2 fruit fly cellular contexts compared by ENCODE assay signal in genomic region chr3R:5393742-5394391, dm6.
TF ChIP-seq lines count a peak whose summit lies in the region.

Gene CG1172 (plus strand): TSS chr3R:5393922.

TF ChIP-seq in whole organism, embryonic, 481 proteins besides CTCF, POLR2A, EP300 and RAD21 (continued from another document and continues in another):
- TF ChIP-seq CG7786 (GFP tag; optimal IDR thresholded peaks at IDR 0.05; lab: Kevin White, UChicago) (no peak), CG18599 (GFP tag; optimal IDR thresholded peaks at IDR 0.05; lab: Kevin White, UChicago) (no peak), CG31224 (GFP tag; IDR thresholded peaks at IDR 0.05; lab: Robert Waterston, UW) (no peak), tx (GFP tag; optimal IDR thresholded peaks at IDR 0.05; lab: Kevin White, UChicago) (no peak), CG14860 (GFP tag; IDR thresholded peaks at IDR 0.05; lab: Robert Waterston, UW; ENCODE audit: partially characterized antibody) (peak; percentile 28; the same call in 1 of the 3 replicates), Fer1 (GFP tag; optimal IDR thresholded peaks at IDR 0.05; lab: Kevin White, UChicago) (no peak), inv (GFP tag; IDR thresholded peaks at IDR 0.05; lab: Robert Waterston, UW; ENCODE audit: partially characterized antibody) (peak; percentile 48; the same call in 1 of the 2 replicates), pan (optimal IDR thresholded peaks at IDR 0.05; lab: Kevin White, UChicago) (no peak), pan (GFP tag; optimal IDR thresholded peaks at IDR 0.05 in 1 of 2, IDR thresholded peaks at IDR 0.05 in 1 of 2) (no peak), sna (GFP tag; IDR thresholded peaks at IDR 0.05; lab: Robert Waterston, UW; ENCODE audit: partially characterized antibody) (peak; percentile 76), Camta (GFP tag; optimal IDR thresholded peaks at IDR 0.05; lab: Kevin White, UChicago) (no peak), CG3163 (GFP tag; optimal IDR thresholded peaks at IDR 0.05; lab: Kevin White, UChicago) (no peak), D (optimal IDR thresholded peaks at IDR 0.05; lab: Kevin White, UChicago) (peak; percentile 37), D (GFP tag; optimal IDR thresholded peaks at IDR 0.05; lab: Kevin White, UChicago) (no peak), CG9932 (GFP tag; IDR thresholded peaks at IDR 0.05; lab: Robert Waterston, UW) (no peak), knrl (GFP tag; IDR thresholded peaks at IDR 0.05; lab: Robert Waterston, UW; ENCODE audit: partially characterized antibody) (peak; percentile 71), al (GFP tag; IDR thresholded peaks at IDR 0.05; lab: Robert Waterston, UW) (no peak), sug (tag; optimal IDR thresholded peaks at IDR 0.05; lab: Kevin White, UChicago) (peak; percentile 25), E2f2 (GFP tag; IDR thresholded peaks at IDR 0.05; lab: Robert Waterston, UW) (peak; percentile 85), unpg (GFP tag; optimal IDR thresholded peaks at IDR 0.05; lab: Kevin White, UChicago) (no peak), Trl (optimal IDR thresholded peaks at IDR 0.05; lab: Kevin White, UChicago) (no peak), Trl (GFP tag; optimal IDR thresholded peaks at IDR 0.05; lab: Kevin White, UChicago) (no peak), Scr (GFP tag; IDR thresholded peaks at IDR 0.05; lab: Robert Waterston, UW; ENCODE audit: partially characterized antibody) (peak; percentile 79), gcm2 (GFP tag; optimal IDR thresholded peaks at IDR 0.05; lab: Kevin White, UChicago) (no peak), CG18262 (tag; optimal IDR thresholded peaks at IDR 0.05; lab: Kevin White, UChicago) (no peak), onecut (GFP tag; IDR thresholded peaks at IDR 0.05; lab: Robert Waterston, UW) (no peak), bowl (GFP tag; IDR thresholded peaks at IDR 0.05; lab: Robert Waterston, UW) (no peak), zen (tag; optimal IDR thresholded peaks at IDR 0.05; lab: Kevin White, UChicago) (peak; percentile 44), prd (optimal IDR thresholded peaks at IDR 0.05; lab: Kevin White, UChicago) (no peak), prd (GFP tag; IDR thresholded peaks at IDR 0.05; lab: Robert Waterston, UW) (no peak), PHDP (tag; optimal IDR thresholded peaks at IDR 0.05; lab: Kevin White, UChicago) (peak; percentile 61), ash1 (GFP tag; optimal IDR thresholded peaks at IDR 0.05; lab: Kevin White, UChicago) (no peak), Dip2 (GFP tag; IDR thresholded peaks at IDR 0.05; lab: Robert Waterston, UW) (no peak), Nf-YB (GFP tag; optimal IDR thresholded peaks at IDR 0.05; lab: Kevin White, UChicago) (no peak), CG14441 (GFP tag; IDR thresholded peaks at IDR 0.05; lab: Robert Waterston, UW) (no peak), CG11398 (GFP tag; optimal IDR thresholded peaks at IDR 0.05; lab: Kevin White, UChicago) (no peak), CG13123 (GFP tag; optimal IDR thresholded peaks at IDR 0.05; lab: Kevin White, UChicago) (no peak), CG34376 (GFP tag; optimal IDR thresholded peaks at IDR 0.05; lab: Kevin White, UChicago) (peak; percentile 19), tap (tag; optimal IDR thresholded peaks at IDR 0.05; lab: Kevin White, UChicago) (no peak), abd-A (tag; optimal IDR thresholded peaks at IDR 0.05; lab: Kevin White, UChicago) (no peak), CG9797 (GFP tag; optimal IDR thresholded peaks at IDR 0.05; lab: Kevin White, UChicago) (peak; percentile 85), MESR4 (GFP tag; optimal IDR thresholded peaks at IDR 0.05; lab: Kevin White, UChicago) (peak; percentile 85), Pdp1 (GFP tag; optimal IDR thresholded peaks at IDR 0.05; lab: Kevin White, UChicago) (peak in 1 of 2 experiments; percentile 42), CG14710 (tag; optimal IDR thresholded peaks at IDR 0.05; lab: Kevin White, UChicago) (peak; percentile 63), Dbx (GFP tag; IDR thresholded peaks at IDR 0.05; lab: Robert Waterston, UW) (no peak), pzg (GFP tag; optimal IDR thresholded peaks at IDR 0.05; lab: Kevin White, UChicago) (peak; percentile 88), CG1603 (tag; optimal IDR thresholded peaks at IDR 0.05; lab: Kevin White, UChicago) (peak; percentile 81), CG7963 (GFP tag; IDR thresholded peaks at IDR 0.05; lab: Robert Waterston, UW; ENCODE audit: partially characterized antibody) (peak; percentile 50; the same call in 1 of the 3 replicates), CG11695 (GFP tag; IDR thresholded peaks at IDR 0.05; lab: Robert Waterston, UW) (peak; percentile 91), CG1832 (GFP tag; optimal IDR thresholded peaks at IDR 0.05; lab: Kevin White, UChicago) (no peak), bcd (GFP tag; optimal IDR thresholded peaks at IDR 0.05; lab: Kevin White, UChicago) (peak; percentile 26), CG32767 (GFP tag; IDR thresholded peaks at IDR 0.05; lab: Robert Waterston, UW) (no peak), zf30C (GFP tag; optimal IDR thresholded peaks at IDR 0.05; lab: Kevin White, UChicago) (no peak), ewg (GFP tag; optimal IDR thresholded peaks at IDR 0.05; lab: Kevin White, UChicago) (peak; percentile 37), caup (GFP tag; optimal IDR thresholded peaks at IDR 0.05; lab: Kevin White, UChicago; ENCODE audit: severe bottlenecking) (peak; percentile 32), nmo (GFP tag; optimal IDR thresholded peaks at IDR 0.05; lab: Kevin White, UChicago) (peak; percentile 49), CG17186 (GFP tag; optimal IDR thresholded peaks at IDR 0.05; lab: Kevin White, UChicago) (peak; percentile 1), CG15269 (tag; optimal IDR thresholded peaks at IDR 0.05; lab: Kevin White, UChicago) (peak; percentile 1), dm (GFP tag; optimal IDR thresholded peaks at IDR 0.05; lab: Kevin White, UChicago) (peak; percentile 6), Eip74EF (GFP tag; optimal IDR thresholded peaks at IDR 0.05; lab: Kevin White, UChicago) (no peak), CG33213 (GFP tag; optimal IDR thresholded peaks at IDR 0.05; lab: Kevin White, UChicago) (peak; percentile 60), Abd-B (GFP tag; optimal IDR thresholded peaks at IDR 0.05; lab: Kevin White, UChicago) (peak; percentile 40), trem (tag; optimal IDR thresholded peaks at IDR 0.05; lab: Kevin White, UChicago) (peak; percentile 83), cato (GFP tag; optimal IDR thresholded peaks at IDR 0.05; lab: Kevin White, UChicago; ENCODE audit: borderline replicate concordance) (no peak), CG9215 (GFP tag; IDR thresholded peaks at IDR 0.05; lab: Robert Waterston, UW) (no peak), lbe (GFP tag; optimal IDR thresholded peaks at IDR 0.05; lab: Kevin White, UChicago) (peak; percentile 17)

TF ChIP-seq in whole organism, prepupa, 60 proteins besides CTCF, POLR2A, EP300 and RAD21 (continued from another document):
- no peak for TF ChIP-seq CG6808 (GFP tag; optimal IDR thresholded peaks at IDR 0.05; lab: Kevin White, UChicago)
TF ChIP-seq in whole organism, prepupa: peak in this region for 6.
